Worm (Caenorhabditis elegans) whole organism, L1 larva: ENCODE data around the gene F22F7.11.
A peak's percentile ranks its signal among the peaks of the same experiment; 100 is the strongest.

Experiments
- C04F5.9 ChIP-seq: sonication (generic microtip); optimal IDR thresholded peaks from 2 replicates; lab custom pipeline; 2016; ENCODE audit warnings: missing genetic modification characterization, missing compliant biosample characterization
- C16A3.4 ChIP-seq: fragments of 150-350 bp; optimal IDR thresholded peaks from 2 replicates; lab custom pipeline; 2014; ENCODE audit warnings: missing biosample characterization, missing genetic modification characterization
- blmp-1 ChIP-seq: fragments of 150-350 bp; optimal IDR thresholded peaks from 2 replicates; lab custom pipeline; 2014; ENCODE audit warnings: missing biosample characterization, missing genetic modification characterization
- ceh-63 ChIP-seq: fragments of 200-800 bp; sonication (Bioruptor generic); optimal IDR thresholded peaks from 2 replicates; lab custom pipeline; 2018; ENCODE audit warnings: mild to moderate bottlenecking, missing genetic modification characterization, missing compliant biosample characterization
- ceh-8 ChIP-seq: fragments of 200-800 bp; sonication (Bioruptor generic); optimal IDR thresholded peaks from 2 replicates; lab custom pipeline; 2018; ENCODE audit warnings: mild to moderate bottlenecking, missing genetic modification characterization, moderate library complexity, missing compliant biosample characterization
- ceh-82 ChIP-seq, 3 experiments: fragments of 150-350 bp in 1 of 3; sonication (generic microtip) in 2 of 3; optimal IDR thresholded peaks; 2 replicates each; lab custom pipeline; 2014 to 2017; ENCODE audit warnings: missing biosample characterization in 3 of 3, missing genetic modification characterization in 3 of 3
- dpl-1 ChIP-seq, 3 experiments: fragments of 150-350 bp in 2 of 3; sonication (generic microtip) in 1 of 3; optimal IDR thresholded peaks; 2 replicates each; lab custom pipeline; 2014 to 2017; ENCODE audit warnings: missing biosample characterization in 3 of 3, missing genetic modification characterization in 3 of 3, missing genetic modification reagents in 3 of 3
- dsc-1 ChIP-seq: sonication (generic microtip); optimal IDR thresholded peaks from 2 replicates; lab custom pipeline; 2016; ENCODE audit warnings: mild to moderate bottlenecking, missing genetic modification characterization, missing compliant biosample characterization
- efl-1 ChIP-seq, 4 experiments: fragments of 150-350 bp; optimal IDR thresholded peaks in 3 of 4; peaks in 1 of 4; 1 replicate in 1 of 4; 2 replicates in 3 of 4; lab custom pipeline; 2014; ENCODE audit warnings: missing biosample characterization in 2 of 4, missing genetic modification characterization in 2 of 4, missing genetic modification reagents in 2 of 4
- efl-3 ChIP-seq: fragments of 200-800 bp; sonication (Bioruptor generic); optimal IDR thresholded peaks from 2 replicates; lab custom pipeline; 2018; ENCODE audit warnings: mild to moderate bottlenecking, missing genetic modification characterization, missing compliant biosample characterization
- egl-27 ChIP-seq, 2 experiments: fragments of 150-350 bp in 1 of 2; sonication (generic microtip); optimal IDR thresholded peaks; 3 replicates each; lab custom pipeline; 2017 to 2018; ENCODE audit warnings: missing biosample characterization in 2 of 2, missing genetic modification characterization in 2 of 2, missing genetic modification reagents in 2 of 2
- fkh-8 ChIP-seq: sonication (generic microtip); optimal IDR thresholded peaks from 2 replicates; lab custom pipeline; 2016; ENCODE audit warnings: mild to moderate bottlenecking, missing genetic modification characterization, missing compliant biosample characterization
- hlh-17 ChIP-seq: fragments of 200-800 bp; sonication (Bioruptor generic); optimal IDR thresholded peaks from 2 replicates; lab custom pipeline; 2018; ENCODE audit warnings: missing genetic modification characterization, mild to moderate bottlenecking, missing compliant biosample characterization, moderate library complexity, borderline replicate concordance
- lin-13 ChIP-seq: fragments of 150-350 bp; optimal IDR thresholded peaks from 2 replicates; lab custom pipeline; 2014; ENCODE audit warnings: missing biosample characterization, missing genetic modification reagents, missing genetic modification characterization
- lin-14 ChIP-seq: fragments of 200-800 bp; sonication (Bioruptor generic); optimal IDR thresholded peaks from 2 replicates; lab custom pipeline; 2018; ENCODE audit warnings: mild to moderate bottlenecking, missing genetic modification characterization, moderate library complexity, missing compliant biosample characterization
- lin-15B ChIP-seq: fragments of 150-350 bp; sonication (generic microtip); optimal IDR thresholded peaks from 3 replicates; lab custom pipeline; 2014; ENCODE audit warnings: missing biosample characterization, missing genetic modification characterization
- lin-35 ChIP-seq, 2 experiments: fragments of 150-350 bp; optimal IDR thresholded peaks; 2 replicates each; lab custom pipeline; 2014; ENCODE audit warnings: missing biosample characterization in 2 of 2, missing genetic modification characterization in 2 of 2, missing genetic modification reagents in 2 of 2
- mab-9 ChIP-seq: fragments of 200-800 bp; sonication (Bioruptor generic); IDR thresholded peaks from 2 replicates; pipeline ENCODE4 v1.3.6; 2022; ENCODE audit warnings: missing genetic modification reagents, missing genetic modification characterization, missing compliant biosample characterization
- mep-1 ChIP-seq: fragments of 150-350 bp; optimal IDR thresholded peaks from 2 replicates; lab custom pipeline; 2014; ENCODE audit warnings: missing biosample characterization, missing genetic modification characterization
- nhr-12 ChIP-seq: sonication (generic microtip); optimal IDR thresholded peaks from 2 replicates; lab custom pipeline; 2017; ENCODE audit warnings: missing biosample characterization, missing genetic modification characterization
- nhr-20 ChIP-seq: sonication (generic microtip); optimal IDR thresholded peaks from 2 replicates; lab custom pipeline; 2016; ENCODE audit warnings: mild to moderate bottlenecking, missing genetic modification characterization, missing compliant biosample characterization
- nhr-237 ChIP-seq: fragments of 150-350 bp; optimal IDR thresholded peaks from 2 replicates; lab custom pipeline; 2014; ENCODE audit warnings: missing biosample characterization, missing genetic modification characterization
- nhr-28 ChIP-seq: fragments of 150-350 bp; optimal IDR thresholded peaks from 2 replicates; lab custom pipeline; 2014; ENCODE audit warnings: missing biosample characterization, missing genetic modification characterization
- nhr-76 ChIP-seq: sonication (generic microtip); optimal IDR thresholded peaks from 2 replicates; lab custom pipeline; 2017; ENCODE audit warnings: missing biosample characterization, missing genetic modification characterization
- nhr-77 ChIP-seq: fragments of 150-350 bp; optimal IDR thresholded peaks from 2 replicates; lab custom pipeline; 2014; ENCODE audit warnings: missing biosample characterization, missing genetic modification characterization
- nhr-85 ChIP-seq: sonication (generic microtip); peaks from one replicate; lab custom pipeline; 2016; ENCODE audit warnings: missing genetic modification characterization, inconsistent platforms, missing compliant biosample characterization
- pax-3 ChIP-seq: fragments of 200-800 bp; sonication (Bioruptor generic); optimal IDR thresholded peaks from 2 replicates; lab custom pipeline; 2018; ENCODE audit warnings: mild to moderate bottlenecking, missing genetic modification characterization, moderate library complexity, missing compliant biosample characterization
- rnt-1 ChIP-seq: sonication (generic microtip); optimal IDR thresholded peaks from 2 replicates; lab custom pipeline; 2016; ENCODE audit warnings: mild to moderate bottlenecking, missing genetic modification characterization, moderate library complexity, missing compliant biosample characterization
- skn-1 ChIP-seq: fragments of 150-350 bp; optimal IDR thresholded peaks from 2 replicates; lab custom pipeline; 2014; ENCODE audit warnings: missing biosample characterization, missing genetic modification characterization
- snu-23 ChIP-seq: sonication (generic microtip); optimal IDR thresholded peaks from 2 replicates; lab custom pipeline; 2016; ENCODE audit warnings: missing genetic modification characterization, missing compliant biosample characterization
- swsn-7 ChIP-seq: sonication (generic microtip); optimal IDR thresholded peaks from 2 replicates; lab custom pipeline; 2016; ENCODE audit warnings: missing genetic modification characterization, missing compliant biosample characterization
- tbx-2 ChIP-seq: sonication (generic microtip); optimal IDR thresholded peaks from 2 replicates; lab custom pipeline; 2016; ENCODE audit warnings: missing genetic modification characterization, missing compliant biosample characterization
- unc-30 ChIP-seq: sonication (generic microtip); optimal IDR thresholded peaks from 2 replicates; lab custom pipeline; 2017; ENCODE audit warnings: missing biosample characterization, missing genetic modification characterization
- unc-62 ChIP-seq: fragments of 150-350 bp; optimal IDR thresholded peaks from 2 replicates; lab custom pipeline; 2014; ENCODE audit warnings: missing biosample characterization, missing genetic modification reagents, missing genetic modification characterization
- unc-86 ChIP-seq: sonication (generic microtip); optimal IDR thresholded peaks from 2 replicates; lab custom pipeline; 2016; ENCODE audit warnings: missing genetic modification characterization, missing compliant biosample characterization
- unc-98 ChIP-seq: fragments of 200-800 bp; sonication (Bioruptor generic); IDR thresholded peaks from 2 replicates; pipeline ENCODE4 v1.3.6; 2022; ENCODE audit warnings: missing genetic modification characterization, missing compliant biosample characterization
- vab-15 ChIP-seq: sonication (generic microtip); optimal IDR thresholded peaks from 2 replicates; lab custom pipeline; 2017; ENCODE audit warnings: missing genotype, mild to moderate bottlenecking, missing genetic modification characterization, missing compliant biosample characterization
- xbp-1 ChIP-seq: sonication (generic microtip); optimal IDR thresholded peaks from 2 replicates; lab custom pipeline; 2016; ENCODE audit warnings: missing genetic modification characterization, missing compliant biosample characterization
- zag-1 ChIP-seq: fragments of 150-350 bp; optimal IDR thresholded peaks from 2 replicates; lab custom pipeline; 2014; ENCODE audit warnings: missing biosample characterization, missing genetic modification characterization
- zip-4 ChIP-seq: fragments of 200-800 bp; sonication (Bioruptor generic); optimal IDR thresholded peaks from 2 replicates; lab custom pipeline; 2018; ENCODE audit warnings: mild to moderate bottlenecking, missing genetic modification characterization, moderate library complexity, missing compliant biosample characterization

Gene F22F7.11

DNA sequence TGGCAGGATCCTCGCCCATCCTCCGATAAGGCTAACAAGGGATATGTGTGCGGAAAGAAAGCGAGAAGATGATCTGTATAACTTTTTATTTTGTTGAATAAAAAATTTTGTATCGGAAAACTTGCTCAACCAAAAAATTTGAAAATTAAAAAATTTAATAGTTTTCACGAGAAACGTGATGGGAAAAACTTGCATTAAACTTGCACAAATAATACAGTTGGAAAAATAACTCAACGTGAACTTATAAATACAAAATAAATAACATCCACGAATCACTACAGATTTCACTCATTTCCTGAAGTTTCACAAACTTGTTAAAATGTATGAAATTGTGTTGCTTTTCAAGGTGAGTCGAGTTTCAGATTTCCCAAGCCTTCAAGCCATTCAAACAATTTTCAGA is 20.6 kb upstream of the F22F7.11 start, which contains the start of gene F36F12.7:
Gene F36F12.7 (plus strand): TSS at position 301 of the 400 bp plus-strand sequence.
- no peak for TF ChIP-seq snu-23 (GFP tag; lab: Kevin White, UChicago)
- TF ChIP-seq tbx-2 (tag; lab: Kevin White, UChicago): no peak
- no peak for TF ChIP-seq egl-27 (tag; optimal IDR thresholded peaks at IDR 0.05; lab: Kevin White, UChicago)
- TF ChIP-seq pax-3 (tag; lab: Kevin White, UChicago): no peak
- TF ChIP-seq fkh-8 (tag; lab: Kevin White, UChicago): no peak
- TF ChIP-seq unc-62 (GFP tag; lab: Kevin White, UChicago): no peak
- TF ChIP-seq ceh-63 (GFP tag; lab: Kevin White, UChicago): no peak
- no peak for TF ChIP-seq nhr-28
- no peak for TF ChIP-seq nhr-76 (tag; lab: Kevin White, UChicago)
- no peak for TF ChIP-seq nhr-12 (tag; lab: Kevin White, UChicago)
- no peak for TF ChIP-seq unc-86 (tag; lab: Kevin White, UChicago)
- TF ChIP-seq rnt-1 (tag; lab: Kevin White, UChicago): no peak
- TF ChIP-seq efl-3 (GFP tag; lab: Kevin White, UChicago): no peak
- no peak for TF ChIP-seq dsc-1 (tag; lab: Kevin White, UChicago)
- no peak for TF ChIP-seq mab-9
- no peak for TF ChIP-seq vab-15
- no peak for TF ChIP-seq ceh-8
- TF ChIP-seq zip-4 (GFP tag; lab: Kevin White, UChicago): no peak

DNA sequence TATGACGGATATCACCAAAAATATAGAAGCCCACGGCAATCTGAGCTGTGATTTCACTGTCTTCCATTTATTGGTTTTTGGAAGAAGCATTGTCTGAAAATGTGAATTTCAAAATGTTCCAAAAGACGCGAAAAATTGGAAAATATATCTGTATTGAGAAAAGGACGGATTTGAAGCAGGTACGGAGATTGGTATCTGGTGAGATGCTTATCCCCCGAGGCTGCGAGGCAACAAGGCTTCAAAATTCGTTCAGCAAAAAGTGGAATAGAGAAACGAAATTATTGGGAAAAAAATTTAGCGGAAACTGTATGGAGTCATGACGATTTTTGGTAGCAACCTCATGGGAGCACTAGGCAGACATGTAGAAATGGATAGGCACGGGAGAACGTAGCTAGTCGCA is 16.5 kb upstream of the F22F7.11 start, which contains the start of gene F36F12.1:
Gene F36F12.1 (minus strand): TSS at position 101 of the 400 bp plus-strand sequence.
- no peak for TF ChIP-seq hlh-17 (GFP tag; lab: Kevin White, UChicago)
- no peak for TF ChIP-seq nhr-237 (tag; lab: Kevin White, UChicago)
- TF ChIP-seq tbx-2 (tag; lab: Kevin White, UChicago): no peak
- no peak for TF ChIP-seq efl-3 (GFP tag; lab: Kevin White, UChicago)
- TF ChIP-seq C04F5.9 (tag; lab: Kevin White, UChicago): no peak
- no peak for TF ChIP-seq unc-30 (tag; lab: Kevin White, UChicago)
- TF ChIP-seq ceh-63 (GFP tag; lab: Kevin White, UChicago): no peak
- no peak for TF ChIP-seq efl-1 (optimal IDR thresholded peaks at IDR 0.05; lab: Kevin White, UChicago)
- TF ChIP-seq efl-1 (GFP tag; optimal IDR thresholded peaks at IDR 0.05 in 1 of 2; lab: Kevin White, UChicago): peak in 1 of 2 experiments; percentile 55
- no peak for TF ChIP-seq zag-1
- TF ChIP-seq, all 84 proteins: peak for 1

DNA sequence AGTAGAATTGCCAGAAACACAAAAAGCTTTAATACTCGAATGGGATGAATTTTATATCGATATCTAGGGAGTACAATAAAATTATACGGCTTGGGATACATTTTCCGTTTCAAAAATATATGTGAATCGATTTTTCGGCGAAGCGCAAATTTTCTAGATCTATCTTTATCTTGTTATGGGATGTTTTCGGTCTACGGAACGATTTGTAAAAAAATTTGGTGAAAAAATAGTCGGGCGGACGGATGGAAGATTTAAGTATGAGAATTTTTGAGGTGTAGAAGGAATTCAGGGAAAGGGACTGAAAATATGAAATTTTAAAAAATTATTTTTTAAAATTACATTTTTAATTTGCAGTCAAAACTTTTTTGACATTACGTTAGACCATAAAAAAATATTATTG is 13.7 kb upstream of the F22F7.11 start, which contains the start of gene F22F7.4:
Gene F22F7.4 (minus strand): TSS at position 101 of the 400 bp plus-strand sequence.
- TF ChIP-seq nhr-237 (tag; lab: Kevin White, UChicago) (no peak), lin-14 (no peak), C04F5.9 (tag; lab: Kevin White, UChicago) (no peak), nhr-85 (tag; lab: Kevin White, UChicago) (no peak)

ce11 chrV:2109295-2109694 is 10.3 kb upstream of the F22F7.11 start, which contains the start of gene ckb-4:
TSS of gene ckb-4 (minus strand) at chrV:2109434.
- TF ChIP-seq lin-13 (GFP tag; lab: Kevin White, UChicago) (peak; percentile 13), nhr-85 (tag; lab: Kevin White, UChicago) (peak; percentile 47), rnt-1 (tag; lab: Kevin White, UChicago) (peak; percentile 5), C16A3.4 (tag; lab: Kevin White, UChicago) (peak; percentile 30), swsn-7 (tag; lab: Kevin White, UChicago) (no peak), fkh-8 (tag; lab: Kevin White, UChicago) (no peak), skn-1 (peak; percentile 11), dpl-1 (GFP tag; optimal IDR thresholded peaks at IDR 0.05; lab: Kevin White, UChicago) (peak; percentile 9 to 69 (median 29)), lin-35 (GFP tag; optimal IDR thresholded peaks at IDR 0.05; lab: Kevin White, UChicago) (peak; percentile 48 to 66), nhr-77 (tag; lab: Kevin White, UChicago) (peak; percentile 15), nhr-20 (tag; lab: Kevin White, UChicago) (peak; percentile 42), efl-3 (GFP tag; lab: Kevin White, UChicago) (no peak), vab-15 (peak; percentile 11), lin-15B (tag; lab: Kevin White, UChicago) (peak; percentile 41), unc-30 (tag; lab: Kevin White, UChicago) (no peak), blmp-1 (tag; lab: Kevin White, UChicago) (peak; percentile 16), unc-98 (no peak), ceh-82 (tag; optimal IDR thresholded peaks at IDR 0.05; lab: Kevin White, UChicago) (peak in 1 of 3 experiments; percentile 46), mep-1 (tag; lab: Kevin White, UChicago) (no peak), efl-1 (optimal IDR thresholded peaks at IDR 0.05; lab: Kevin White, UChicago) (peak; percentile 59 to 70), efl-1 (GFP tag; optimal IDR thresholded peaks at IDR 0.05 in 1 of 2; lab: Kevin White, UChicago) (peak; percentile 54 to 85), xbp-1 (peak; percentile 26)
